Comparison of ENCODE assay signal across 2 fruit fly cellular contexts in the genomic region with DNA sequence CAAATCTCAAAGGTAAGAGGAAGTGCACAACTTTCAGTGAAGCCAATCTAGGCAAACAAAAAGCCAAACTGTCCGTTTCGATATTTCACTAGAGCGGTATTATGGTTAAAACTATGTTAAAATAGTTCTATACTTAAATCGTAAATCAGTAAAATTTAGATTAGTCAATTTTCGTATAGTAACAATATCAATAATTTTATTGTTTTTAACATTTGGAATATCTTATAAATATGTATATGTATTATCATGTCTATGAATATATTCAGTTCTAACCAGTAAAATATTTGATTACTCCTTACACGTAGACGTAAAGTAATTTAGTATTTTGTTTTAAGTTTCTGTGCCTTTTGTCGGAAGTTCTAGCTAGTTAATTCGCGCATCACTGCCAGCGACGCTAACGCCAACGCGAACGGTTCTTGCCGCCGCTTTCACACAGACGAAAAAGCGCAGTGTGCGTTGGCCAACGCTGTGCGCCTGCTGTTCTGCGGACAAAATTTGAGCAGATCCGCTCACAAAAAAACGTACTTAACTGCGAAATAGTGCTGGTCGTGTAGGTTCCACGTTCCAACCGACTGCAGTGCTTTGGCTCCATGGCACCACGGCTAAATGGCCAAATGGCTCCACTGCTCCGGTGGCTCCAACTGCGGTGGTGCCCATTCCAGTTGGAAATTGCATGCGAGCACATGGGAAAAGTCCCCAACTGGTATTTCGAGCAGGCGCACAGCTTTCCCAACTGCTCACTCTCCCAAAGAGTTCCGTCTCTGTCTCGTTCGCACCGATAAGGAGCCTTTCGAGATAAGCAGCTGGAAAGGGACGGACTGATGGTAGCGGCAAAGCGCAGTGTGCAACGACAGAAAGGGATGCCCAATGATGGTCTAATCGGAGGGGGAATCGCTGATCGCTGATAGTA.
TF ChIP-seq lines count a peak whose summit lies in the region.

No protein-coding gene starts in this region.

TF ChIP-seq in whole organism, embryonic, 481 proteins besides CTCF, POLR2A, EP300 and RAD21 (continued from another document and continues in another):
- TF ChIP-seq CG17359 (tag; optimal IDR thresholded peaks at IDR 0.05; lab: Kevin White, UChicago) (no peak), chm (GFP tag; IDR thresholded peaks at IDR 0.05; lab: Robert Waterston, UW) (0 out of 2 replicates have a peak, but pooled peaks have one; percentile 38), kni (GFP tag; optimal IDR thresholded peaks at IDR 0.05; lab: Kevin White, UChicago) (peak; percentile 91), CG13624 (GFP tag; optimal IDR thresholded peaks at IDR 0.05; lab: Kevin White, UChicago) (no peak), HLHmδ (GFP tag; optimal IDR thresholded peaks at IDR 0.05; lab: Kevin White, UChicago) (peak; percentile 73), tgo (GFP tag; IDR thresholded peaks at IDR 0.05; lab: Robert Waterston, UW) (no peak), Mes4 (GFP tag; optimal IDR thresholded peaks at IDR 0.05; lab: Kevin White, UChicago) (no peak), org-1 (GFP tag; optimal IDR thresholded peaks at IDR 0.05; lab: Kevin White, UChicago) (no peak), Dbx (GFP tag; IDR thresholded peaks at IDR 0.05; lab: Robert Waterston, UW) (peak; percentile 44; the same call in 1 of the 3 replicates), CG15696 (tag; optimal IDR thresholded peaks at IDR 0.05; lab: Kevin White, UChicago) (no peak), HHEX (GFP tag; optimal IDR thresholded peaks at IDR 0.05; lab: Kevin White, UChicago) (no peak), schlank (tag; optimal IDR thresholded peaks at IDR 0.05; lab: Kevin White, UChicago) (no peak), Meics (GFP tag; optimal IDR thresholded peaks at IDR 0.05; lab: Kevin White, UChicago) (peak; percentile 33), CG6791 (GFP tag; IDR thresholded peaks at IDR 0.05; lab: Robert Waterston, UW; ENCODE audit: partially characterized antibody) (peak; percentile 55; the same call in 1 of the 3 replicates), CkIIα-i1 (GFP tag; IDR thresholded peaks at IDR 0.05; lab: Robert Waterston, UW) (no peak), CG3065 (GFP tag; optimal IDR thresholded peaks at IDR 0.05; lab: Kevin White, UChicago) (no peak), TFAM (GFP tag; optimal IDR thresholded peaks at IDR 0.05; lab: Kevin White, UChicago) (no peak), lola (GFP tag; optimal IDR thresholded peaks at IDR 0.05; lab: Kevin White, UChicago) (peak in 1 of 3 experiments; percentile 53), CG3847 (GFP tag; IDR thresholded peaks at IDR 0.05; lab: Robert Waterston, UW) (no peak), zen (tag; optimal IDR thresholded peaks at IDR 0.05; lab: Kevin White, UChicago) (no peak), sens (GFP tag; lab: Kevin White, UChicago) (peak; percentile 68), Optix (GFP tag; IDR thresholded peaks at IDR 0.05; lab: Robert Waterston, UW) (peak; percentile 36; the same call in 1 of the 3 replicates), Fer3 (tag; optimal IDR thresholded peaks at IDR 0.05; lab: Kevin White, UChicago) (no peak), fd96Cb (tag; optimal IDR thresholded peaks at IDR 0.05; lab: Kevin White, UChicago) (peak; percentile 1), CG5180 (GFP tag; optimal IDR thresholded peaks at IDR 0.05; lab: Kevin White, UChicago) (peak; percentile 58), en (GFP tag; optimal IDR thresholded peaks at IDR 0.05; lab: Kevin White, UChicago) (no peak), MESR4 (GFP tag; optimal IDR thresholded peaks at IDR 0.05; lab: Kevin White, UChicago) (no peak), HmgD (GFP tag; optimal IDR thresholded peaks at IDR 0.05; lab: Kevin White, UChicago) (peak; percentile 81), mam (GFP tag; optimal IDR thresholded peaks at IDR 0.05; lab: Kevin White, UChicago) (no peak), chif (GFP tag; optimal IDR thresholded peaks at IDR 0.05; lab: Kevin White, UChicago) (no peak), Atf6 (GFP tag; IDR thresholded peaks at IDR 0.05; lab: Robert Waterston, UW) (0 out of 2 replicates have a peak, but pooled peaks have one; percentile 8), gro (GFP tag; optimal IDR thresholded peaks at IDR 0.05; lab: Kevin White, UChicago) (no peak), Tbp (GFP tag; optimal IDR thresholded peaks at IDR 0.05; lab: Kevin White, UChicago) (no peak), CG13424 (tag; optimal IDR thresholded peaks at IDR 0.05; lab: Kevin White, UChicago) (peak; percentile 18), B-H2 (GFP tag; optimal IDR thresholded peaks at IDR 0.05; lab: Kevin White, UChicago) (no peak), CG8388 (GFP tag; optimal IDR thresholded peaks at IDR 0.05; lab: Kevin White, UChicago) (no peak), CG11398 (GFP tag; optimal IDR thresholded peaks at IDR 0.05; lab: Kevin White, UChicago) (no peak), CG32767 (GFP tag; IDR thresholded peaks at IDR 0.05; lab: Robert Waterston, UW) (no peak), Hr51 (GFP tag; optimal IDR thresholded peaks at IDR 0.05; lab: Kevin White, UChicago) (peak in 1 of 2 experiments; percentile 24), sr (GFP tag; IDR thresholded peaks at IDR 0.05; lab: Robert Waterston, UW) (peak; percentile 91), ftz-f1 (GFP tag; optimal IDR thresholded peaks at IDR 0.05; lab: Kevin White, UChicago) (peak; percentile 66), CG43689 (GFP tag; IDR thresholded peaks at IDR 0.05; lab: Robert Waterston, UW) (no peak), yki (optimal IDR thresholded peaks at IDR 0.05; lab: Kevin White, UChicago) (no peak), Hmx (GFP tag; optimal IDR thresholded peaks at IDR 0.05; lab: Kevin White, UChicago) (no peak), ssp (GFP tag; IDR thresholded peaks at IDR 0.05; lab: Robert Waterston, UW) (peak; percentile 29; the same call in 1 of the 2 replicates), Ets65A (GFP tag; lab: Kevin White, UChicago) (peak; percentile 48), CG10462 (GFP tag; optimal IDR thresholded peaks at IDR 0.05; lab: Kevin White, UChicago) (peak; percentile 4), Sin3A (optimal IDR thresholded peaks at IDR 0.05; lab: Kevin White, UChicago) (no peak), CG2202 (tag; optimal IDR thresholded peaks at IDR 0.05; lab: Kevin White, UChicago) (no peak), Hand (GFP tag; optimal IDR thresholded peaks at IDR 0.05; lab: Kevin White, UChicago) (no peak), CG9437 (GFP tag; optimal IDR thresholded peaks at IDR 0.05; lab: Kevin White, UChicago) (no peak), maf-S (GFP tag; optimal IDR thresholded peaks at IDR 0.05; lab: Kevin White, UChicago) (no peak), CG11093 (GFP tag; IDR thresholded peaks at IDR 0.05; lab: Robert Waterston, UW) (no peak), CG17385 (GFP tag; optimal IDR thresholded peaks at IDR 0.05; lab: Kevin White, UChicago) (no peak), CG7357 (GFP tag; IDR thresholded peaks at IDR 0.05; lab: Robert Waterston, UW) (no peak), tap (tag; optimal IDR thresholded peaks at IDR 0.05; lab: Kevin White, UChicago) (peak; percentile 12), psq (GFP tag; optimal IDR thresholded peaks at IDR 0.05; lab: Kevin White, UChicago) (no peak), CG12391 (tag; optimal IDR thresholded peaks at IDR 0.05; lab: Kevin White, UChicago) (peak; percentile 48), NfI (GFP tag; optimal IDR thresholded peaks at IDR 0.05; lab: Kevin White, UChicago) (no peak), CG8924 (tag; optimal IDR thresholded peaks at IDR 0.05; lab: Kevin White, UChicago) (no peak), cg (GFP tag; optimal IDR thresholded peaks at IDR 0.05; lab: Kevin White, UChicago) (peak; percentile 17), usp (GFP tag; optimal IDR thresholded peaks at IDR 0.05; lab: Kevin White, UChicago) (no peak)

TF ChIP-seq in whole organism, prepupa, 60 proteins besides CTCF, POLR2A, EP300 and RAD21 (continued from another document):
- TF ChIP-seq salr (GFP tag; optimal IDR thresholded peaks at IDR 0.05; lab: Kevin White, UChicago): peak in 1 of 2 experiments; percentile 18
- TF ChIP-seq Lpt (GFP tag; optimal IDR thresholded peaks at IDR 0.05; lab: Kevin White, UChicago): no peak
- TF ChIP-seq CG10631 (GFP tag; optimal IDR thresholded peaks at IDR 0.05; lab: Kevin White, UChicago): peak; percentile 34
- no peak; the same call in 1 of the 2 replicates for TF ChIP-seq CG15336 (GFP tag; IDR thresholded peaks at IDR 0.05; lab: Robert Waterston, UW)
- TF ChIP-seq CG8319 (GFP tag; optimal IDR thresholded peaks at IDR 0.05; lab: Kevin White, UChicago): no peak
- TF ChIP-seq svp (GFP tag; lab: Kevin White, UChicago): peak; percentile 93
- TF ChIP-seq Eip78C (GFP tag; lab: Kevin White, UChicago): peak; percentile 59
- no peak for TF ChIP-seq eg (GFP tag; IDR thresholded peaks at IDR 0.05; lab: Robert Waterston, UW)
- TF ChIP-seq Blimp-1 (GFP tag; optimal IDR thresholded peaks at IDR 0.05; lab: Kevin White, UChicago): no peak
- TF ChIP-seq topi (GFP tag; optimal IDR thresholded peaks at IDR 0.05; lab: Kevin White, UChicago): peak; percentile 19
- no peak for TF ChIP-seq fd85E (GFP tag; optimal IDR thresholded peaks at IDR 0.05; lab: Kevin White, UChicago)
- TF ChIP-seq CG10669 (GFP tag; optimal IDR thresholded peaks at IDR 0.05; lab: Kevin White, UChicago): no peak
- TF ChIP-seq CG6163 (GFP tag; IDR thresholded peaks at IDR 0.05; lab: Robert Waterston, UW): peak; percentile 73; the same call in 2 of the 3 replicates
- TF ChIP-seq Eip93F (GFP tag; optimal IDR thresholded peaks at IDR 0.05; lab: Kevin White, UChicago): peak; percentile 89
